Worm (Caenorhabditis elegans) whole organism, L4 larva: ENCODE results near the gene piga-1.

Experiments used
- ceh-32 ChIP-seq: sonication (generic microtip); optimal IDR thresholded peaks from 2 replicates; lab custom pipeline; 2016; ENCODE audit warnings: mild to moderate bottlenecking, missing genetic modification characterization, missing compliant biosample characterization; ENCODE audit not compliant: poor library complexity
- dpl-1 ChIP-seq: fragments of 150-350 bp; optimal IDR thresholded peaks from 2 replicates; lab custom pipeline; 2014; ENCODE audit warnings: missing biosample characterization, missing genetic modification reagents, missing genetic modification characterization
- nhr-25 ChIP-seq: sonication (generic microtip); optimal IDR thresholded peaks from 2 replicates; lab custom pipeline; 2017; ENCODE audit warnings: missing genetic modification characterization, mild to moderate bottlenecking, missing compliant biosample characterization, antibody characterized with exemption, moderate library complexity, borderline replicate concordance; ENCODE audit not compliant: insufficient read depth
- ztf-7 ChIP-seq: fragments of 150-350 bp; optimal IDR thresholded peaks from 2 replicates; lab custom pipeline; 2014; ENCODE audit warnings: missing biosample characterization, missing genetic modification characterization

ce11 chrII:8621883-8622282 lies 39.6 kb downstream of the piga-1 start, which contains the start of gene T22C8.3:
- no peak for TF ChIP-seq nhr-25
- no peak for TF ChIP-seq ceh-32 (tag; lab: Kevin White, UChicago)
- TF ChIP-seq ztf-7 (tag; lab: Kevin White, UChicago), result no peak
- TF ChIP-seq dpl-1 (GFP tag; lab: Kevin White, UChicago), result no peak
